Worm (Caenorhabditis elegans): ENCODE data around the gene mpst-7.

DNA sequence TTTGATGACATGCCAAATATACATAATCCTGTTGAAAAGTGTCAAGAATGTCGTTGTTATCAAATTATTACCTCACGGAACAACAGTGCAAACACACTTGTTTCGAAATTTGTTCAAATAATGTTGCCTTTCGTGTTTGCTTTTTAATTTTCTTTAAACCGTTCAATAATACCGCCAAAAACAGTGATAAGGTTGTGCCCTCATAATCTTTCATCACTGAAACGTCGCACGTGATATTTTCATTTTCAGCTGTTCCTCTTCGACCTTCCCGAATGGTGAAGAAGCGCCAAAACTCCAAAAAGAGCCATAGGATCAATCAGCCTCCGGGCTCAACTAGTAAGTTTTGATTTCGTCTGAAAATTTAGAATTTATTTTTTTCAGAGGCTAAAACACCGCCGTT is 41.1 kb upstream of the mpst-7 start, which contains the start of gene inft-2:
- TF ChIP-seq unc-39 (tag; optimal IDR thresholded peaks at IDR 0.05) (no peak), mep-1 (tag; optimal IDR thresholded peaks at IDR 0.05) (no peak), blmp-1 (tag; optimal IDR thresholded peaks at IDR 0.05) (no peak), nhr-12 (tag; optimal IDR thresholded peaks at IDR 0.05) (no peak), nhr-76 (tag; optimal IDR thresholded peaks at IDR 0.05) (no peak), M03D4.4 (tag; optimal IDR thresholded peaks at IDR 0.05) (no peak), lsy-2 (tag; optimal IDR thresholded peaks at IDR 0.05) (no peak), sptf-1 (tag; optimal IDR thresholded peaks at IDR 0.05) (no peak), nhr-237 (tag; optimal IDR thresholded peaks at IDR 0.05) (no peak), pha-4 (tag; optimal IDR thresholded peaks at IDR 0.05) (no peak), nhr-2 (tag; optimal IDR thresholded peaks at IDR 0.05) (no peak), zip-8 (tag; optimal IDR thresholded peaks at IDR 0.05) (no peak)
